Worm (Caenorhabditis elegans) whole organism, L3 larva: ENCODE data around the gene VM106R.1.

Experiments used
- R02D3.7 ChIP-seq: fragments of 150-350 bp; optimal IDR thresholded peaks from 2 replicates; lab custom pipeline; 2014; ENCODE audit warnings: missing biosample characterization, missing genetic modification characterization
- aly-2 ChIP-seq: fragments of 150-350 bp; optimal IDR thresholded peaks from 2 replicates; lab custom pipeline; 2014; ENCODE audit warnings: missing biosample characterization, missing genetic modification characterization
- ama-1 ChIP-seq: fragments of 150-350 bp; optimal IDR thresholded peaks from 2 replicates; lab custom pipeline; 2018
- ceh-16 ChIP-seq: sonication (generic microtip); optimal IDR thresholded peaks from 2 replicates; lab custom pipeline; 2017; ENCODE audit warnings: missing biosample characterization, missing genetic modification characterization
- ceh-28 ChIP-seq: fragments of 150-350 bp; optimal IDR thresholded peaks from 2 replicates; lab custom pipeline; 2014; ENCODE audit warnings: missing biosample characterization, missing genetic modification reagents, missing genetic modification characterization
- ceh-82 ChIP-seq: fragments of 150-350 bp; optimal IDR thresholded peaks from 2 replicates; lab custom pipeline; 2014; ENCODE audit warnings: missing biosample characterization, missing genetic modification characterization
- ceh-9 ChIP-seq: sonication (generic microtip); optimal IDR thresholded peaks from 2 replicates; lab custom pipeline; 2018; ENCODE audit warnings: missing biosample characterization, missing genetic modification characterization
- egl-27 ChIP-seq: sonication (generic microtip); optimal IDR thresholded peaks from 4 replicates; lab custom pipeline; 2017; ENCODE audit warnings: missing biosample characterization, missing genetic modification reagents, missing genetic modification characterization
- egl-5 ChIP-seq: fragments of 150-350 bp; optimal IDR thresholded peaks from 2 replicates; lab custom pipeline; 2017; ENCODE audit warnings: missing biosample characterization, missing genetic modification reagents, missing genetic modification characterization, inconsistent platforms
- elt-1 ChIP-seq: fragments of 150-350 bp; optimal IDR thresholded peaks from 2 replicates; lab custom pipeline; 2014; ENCODE audit warnings: missing biosample characterization, missing genetic modification characterization
- elt-2 ChIP-seq: sonication (generic microtip); optimal IDR thresholded peaks from 2 replicates; lab custom pipeline; 2016; ENCODE audit warnings: missing genetic modification reagents, mild to moderate bottlenecking, missing genetic modification characterization, missing compliant biosample characterization
- eor-1 ChIP-seq, 2 experiments: fragments of 150-350 bp; optimal IDR thresholded peaks; 2 replicates each; lab custom pipeline; 2014 to 2018; ENCODE audit warnings: missing biosample characterization in 2 of 2, missing genetic modification characterization in 2 of 2
- fkh-10 ChIP-seq: sonication (generic microtip); optimal IDR thresholded peaks from 2 replicates; lab custom pipeline; 2017; ENCODE audit warnings: missing biosample characterization, missing genetic modification reagents, missing genetic modification characterization
- fkh-2 ChIP-seq: fragments of 150-350 bp; optimal IDR thresholded peaks from 2 replicates; lab custom pipeline; 2014; ENCODE audit warnings: missing biosample characterization, missing genetic modification reagents, missing genetic modification characterization
- fos-1 ChIP-seq: fragments of 150-350 bp; optimal IDR thresholded peaks from 2 replicates; lab custom pipeline; 2014; ENCODE audit warnings: missing biosample characterization, missing genetic modification characterization
- hmg-11 ChIP-seq: sonication (generic microtip); optimal IDR thresholded peaks from 2 replicates; lab custom pipeline; 2016; ENCODE audit warnings: missing genetic modification characterization, missing compliant biosample characterization
- jun-1 ChIP-seq: fragments of 150-350 bp; optimal IDR thresholded peaks from 2 replicates; lab custom pipeline; 2014; ENCODE audit warnings: missing biosample characterization, missing genetic modification reagents, missing genetic modification characterization
- lin-15B ChIP-seq: fragments of 150-350 bp; optimal IDR thresholded peaks from 2 replicates; lab custom pipeline; 2014; ENCODE audit warnings: missing biosample characterization, missing genetic modification characterization
- lin-39 ChIP-seq: fragments of 150-350 bp; optimal IDR thresholded peaks from 2 replicates; lab custom pipeline; 2018; ENCODE audit warnings: missing biosample characterization, missing genetic modification reagents, missing genetic modification characterization
- mdl-1 ChIP-seq: fragments of 150-350 bp; optimal IDR thresholded peaks from 2 replicates; lab custom pipeline; 2014; ENCODE audit warnings: missing biosample characterization, missing genetic modification characterization
- nfya-1 ChIP-seq: sonication (generic microtip); optimal IDR thresholded peaks from 2 replicates; lab custom pipeline; 2017; ENCODE audit warnings: missing genetic modification characterization, mild to moderate bottlenecking, missing compliant biosample characterization, antibody characterized with exemption, moderate library complexity; ENCODE audit not compliant: insufficient read depth
- nhr-11 ChIP-seq: fragments of 150-350 bp; optimal IDR thresholded peaks from 2 replicates; lab custom pipeline; 2014; ENCODE audit warnings: missing biosample characterization, missing genetic modification characterization
- nhr-12 ChIP-seq: fragments of 150-350 bp; optimal IDR thresholded peaks from 2 replicates; lab custom pipeline; 2014; ENCODE audit warnings: missing biosample characterization, missing genetic modification characterization
- nhr-23 ChIP-seq: fragments of 150-350 bp; optimal IDR thresholded peaks from 2 replicates; lab custom pipeline; 2014; ENCODE audit warnings: missing biosample characterization, missing genetic modification reagents, missing genetic modification characterization
- nhr-237 ChIP-seq: fragments of 150-350 bp; optimal IDR thresholded peaks from 2 replicates; lab custom pipeline; 2014; ENCODE audit warnings: missing biosample characterization, missing genetic modification characterization
- nhr-25 ChIP-seq: sonication (generic microtip); optimal IDR thresholded peaks from 2 replicates; lab custom pipeline; 2017; ENCODE audit warnings: missing biosample characterization, missing genetic modification characterization
- nhr-28 ChIP-seq: fragments of 150-350 bp; optimal IDR thresholded peaks from 2 replicates; lab custom pipeline; 2014; ENCODE audit warnings: missing biosample characterization, missing genetic modification characterization
- nhr-43 ChIP-seq: sonication (generic microtip); optimal IDR thresholded peaks from 2 replicates; lab custom pipeline; 2016; ENCODE audit warnings: mild to moderate bottlenecking, missing genetic modification characterization, missing compliant biosample characterization; ENCODE audit not compliant: poor library complexity, severe bottlenecking
- nhr-67 ChIP-seq: fragments of 150-350 bp; optimal IDR thresholded peaks from 2 replicates; lab custom pipeline; 2014; ENCODE audit warnings: missing biosample characterization, missing genetic modification characterization
- nhr-76 ChIP-seq: fragments of 150-350 bp; sonication (generic microtip); optimal IDR thresholded peaks from 5 replicates; lab custom pipeline; 2014; ENCODE audit warnings: missing biosample characterization, missing genetic modification characterization
- nhr-77 ChIP-seq: fragments of 150-350 bp; optimal IDR thresholded peaks from 2 replicates; lab custom pipeline; 2014; ENCODE audit warnings: missing biosample characterization, missing genetic modification characterization
- pha-4 ChIP-seq: fragments of 150-350 bp; optimal IDR thresholded peaks from 2 replicates; lab custom pipeline; 2014; ENCODE audit warnings: missing biosample characterization, missing genetic modification reagents, missing genetic modification characterization
- pqm-1 ChIP-seq: fragments of 150-350 bp; optimal IDR thresholded peaks from 2 replicates; lab custom pipeline; 2017; ENCODE audit warnings: missing biosample characterization, missing genetic modification characterization, inconsistent platforms
- sea-2 ChIP-seq: fragments of 150-350 bp; sonication (generic microtip); optimal IDR thresholded peaks from 4 replicates; lab custom pipeline; 2014; ENCODE audit warnings: missing biosample characterization, missing genetic modification reagents, missing genetic modification characterization
- skn-1 ChIP-seq: fragments of 150-350 bp; optimal IDR thresholded peaks from 2 replicates; lab custom pipeline; 2014; ENCODE audit warnings: missing biosample characterization, missing genetic modification characterization
- tbx-2 ChIP-seq: sonication (generic microtip); optimal IDR thresholded peaks from 2 replicates; lab custom pipeline; 2016; ENCODE audit warnings: mild to moderate bottlenecking, missing genetic modification characterization, missing compliant biosample characterization
- unc-39 ChIP-seq: sonication (generic microtip); optimal IDR thresholded peaks from 4 replicates; lab custom pipeline; 2017; ENCODE audit warnings: missing biosample characterization, missing genetic modification characterization
- unc-62 ChIP-seq: fragments of 150-350 bp; sonication (generic microtip); optimal IDR thresholded peaks from 4 replicates; lab custom pipeline; 2014; ENCODE audit warnings: missing biosample characterization, missing genetic modification reagents, missing genetic modification characterization
- zag-1 ChIP-seq: fragments of 150-350 bp; optimal IDR thresholded peaks from 2 replicates; lab custom pipeline; 2014; ENCODE audit warnings: missing biosample characterization, missing genetic modification characterization
- ztf-11 ChIP-seq: fragments of 150-350 bp; optimal IDR thresholded peaks from 2 replicates; lab custom pipeline; 2014; ENCODE audit warnings: missing biosample characterization, missing genetic modification characterization
- ztf-4 ChIP-seq: fragments of 150-350 bp; optimal IDR thresholded peaks from 2 replicates; lab custom pipeline; 2014; ENCODE audit warnings: missing biosample characterization, missing genetic modification characterization

The VM106R.1 gene

ce11 chrII:10860840-10861239, 31.9 kb upstream of the VM106R.1 start, which contains the start of gene M106.3:
Gene M106.3 (minus strand): TSS chrII:10860909.
- TF ChIP-seq ztf-11 (tag; lab: Kevin White, UChicago) (no peak), jun-1 (tag; lab: Kevin White, UChicago) (peak; percentile 13), pqm-1 (tag; lab: Kevin White, UChicago) (peak; percentile 51), aly-2 (tag; lab: Kevin White, UChicago) (no peak), ceh-9 (tag; lab: Kevin White, UChicago) (no peak), pha-4 (tag; lab: Kevin White, UChicago) (peak; percentile 9), nhr-12 (tag; lab: Kevin White, UChicago) (no peak), nhr-43 (tag; lab: Kevin White, UChicago) (no peak), ceh-16 (tag; lab: Kevin White, UChicago) (no peak), elt-2 (peak; percentile 74), egl-5 (tag; lab: Kevin White, UChicago) (no peak)
- TF ChIP-seq, all 47 proteins: peak for 4

ce11 chrII:10859359-10859758, 30.4 kb upstream of the VM106R.1 start:
- TF ChIP-seq ceh-28 (tag; lab: Kevin White, UChicago) = no peak
- TF ChIP-seq ztf-4 (tag; lab: Kevin White, UChicago) = no peak
- TF ChIP-seq elt-2 = peak; percentile 3

- TF ChIP-seq aly-2 (tag; lab: Kevin White, UChicago) (no peak), hmg-11 (tag; lab: Kevin White, UChicago) (no peak), nhr-76 (tag; lab: Kevin White, UChicago) (no peak), R02D3.7 (tag; lab: Kevin White, UChicago) (no peak), ceh-16 (tag; lab: Kevin White, UChicago) (no peak), nhr-25 (no peak), nhr-23 (tag; lab: Kevin White, UChicago) (no peak), fkh-10 (no peak)
Observed at ce11 chrII:10857077-10857476, 28.1 kb upstream of the VM106R.1 start, which contains the start of gene M106.7. Gene M106.7 (minus strand): TSS chrII:10857177.

- TF ChIP-seq ztf-11 (tag; lab: Kevin White, UChicago) (no peak), ceh-16 (tag; lab: Kevin White, UChicago) (no peak), ama-1 (lab: Kevin White, UChicago) (no peak), nhr-67 (tag; lab: Kevin White, UChicago) (no peak), unc-39 (tag; lab: Kevin White, UChicago) (no peak), fkh-10 (no peak)
- TF ChIP-seq, all 47 proteins: peak for 0
Observed at ce11 chrII:10852880-10853279, 23.9 kb upstream of the VM106R.1 start.

ce11 chrII:10851110-10851509, 22.1 kb upstream of the VM106R.1 start:
- TF ChIP-seq nhr-12 (tag; lab: Kevin White, UChicago) = no peak
- no peak for TF ChIP-seq nhr-28 (tag; lab: Kevin White, UChicago)
- TF ChIP-seq nhr-237 = no peak
- peak; percentile 62 for TF ChIP-seq ceh-28 (tag; lab: Kevin White, UChicago)
- TF ChIP-seq pqm-1 (tag; lab: Kevin White, UChicago) = peak; percentile 60
- no peak for TF ChIP-seq fos-1 (tag; lab: Kevin White, UChicago)
- no peak for TF ChIP-seq zag-1 (tag; lab: Kevin White, UChicago)
- TF ChIP-seq ceh-82 (tag; lab: Kevin White, UChicago) = no peak
- TF ChIP-seq tbx-2 (tag; lab: Kevin White, UChicago) = peak; percentile 10
- peak; percentile 83 for TF ChIP-seq elt-2
- no peak for TF ChIP-seq eor-1 (tag; optimal IDR thresholded peaks at IDR 0.05; lab: Kevin White, UChicago)
- peak; percentile 51 for TF ChIP-seq skn-1
- TF ChIP-seq hmg-11 (tag; lab: Kevin White, UChicago) = peak; percentile 64
- TF ChIP-seq lin-39 (tag; lab: Kevin White, UChicago) = peak; percentile 76
- peak; percentile 67 for TF ChIP-seq jun-1 (tag; lab: Kevin White, UChicago)
- TF ChIP-seq fkh-2 = no peak
- peak; percentile 24 for TF ChIP-seq lin-15B (tag; lab: Kevin White, UChicago)
- TF ChIP-seq nhr-77 (tag; lab: Kevin White, UChicago) = no peak
- no peak for TF ChIP-seq nhr-11
- peak; percentile 80 for TF ChIP-seq nfya-1 (tag; lab: Kevin White, UChicago)
- TF ChIP-seq ztf-11 (tag; lab: Kevin White, UChicago) = no peak
- TF ChIP-seq sea-2 (GFP tag; lab: Kevin White, UChicago) = no peak
- TF ChIP-seq mdl-1 (tag; lab: Kevin White, UChicago) = peak; percentile 42
- no peak for TF ChIP-seq ama-1 (lab: Kevin White, UChicago)
- no peak for TF ChIP-seq fkh-10
- TF ChIP-seq pha-4 (tag; lab: Kevin White, UChicago) = peak; percentile 86
- TF ChIP-seq unc-62 (GFP tag; lab: Kevin White, UChicago) = peak; percentile 98
- peak; percentile 53 for TF ChIP-seq egl-27 (tag; lab: Kevin White, UChicago)
- peak; percentile 74 for TF ChIP-seq nhr-43 (tag; lab: Kevin White, UChicago)
- peak; percentile 70 for TF ChIP-seq nhr-23 (tag; lab: Kevin White, UChicago)
- no peak for TF ChIP-seq unc-39 (tag; lab: Kevin White, UChicago)
- TF ChIP-seq R02D3.7 (tag; lab: Kevin White, UChicago) = peak; percentile 20
- peak; percentile 24 for TF ChIP-seq ztf-4 (tag; lab: Kevin White, UChicago)
- peak; percentile 92 for TF ChIP-seq nhr-25
- no peak for TF ChIP-seq aly-2 (tag; lab: Kevin White, UChicago)
- no peak for TF ChIP-seq ceh-16 (tag; lab: Kevin White, UChicago)
- no peak for TF ChIP-seq nhr-67 (tag; lab: Kevin White, UChicago)
- peak; percentile 77 for TF ChIP-seq egl-5 (tag; lab: Kevin White, UChicago)
- peak; percentile 43 for TF ChIP-seq elt-1
